Fruit fly (Drosophila melanogaster) whole organism, embryonic: Measurements from ENCODE around the gene CG15425.

Experiments
- CG1024 ChIP-seq: fragments of 200-800 bp; sonication (Bioruptor generic); IDR thresholded peaks from 2 replicates; pipeline ENCODE4 v1.3.6; 2022; ENCODE audit warnings: missing biosample characterization, missing genetic modification characterization
- CG12744 ChIP-seq: fragments of 200-800 bp; sonication (Bioruptor generic); optimal IDR thresholded peaks from 2 replicates; lab custom pipeline; 2016; ENCODE audit warnings: missing biosample characterization, missing genetic modification characterization
- CG13296 ChIP-seq: fragments of 200-800 bp; sonication (Bioruptor generic); optimal IDR thresholded peaks from 3 replicates; lab custom pipeline; 2018; ENCODE audit warnings: missing biosample characterization, mild to moderate bottlenecking, missing genetic modification characterization
- CG14441 ChIP-seq: fragments of 200-800 bp; sonication (Bioruptor generic); IDR thresholded peaks from 2 replicates; pipeline ENCODE4 v1.3.6; 2022; ENCODE audit warnings: missing biosample characterization, missing genetic modification characterization
- CG14860 ChIP-seq: fragments of 200-800 bp; sonication (Bioruptor generic); IDR thresholded peaks from 3 replicates; pipeline ENCODE4 v1.3.6; 2022; ENCODE audit warnings: missing biosample characterization, missing genetic modification characterization; ENCODE audit not compliant: partially characterized antibody
- CG15479 ChIP-seq: fragments of 200-800 bp; sonication (Bioruptor generic); optimal IDR thresholded peaks from 3 replicates; lab custom pipeline; 2019; ENCODE audit warnings: missing biosample characterization, mild to moderate bottlenecking, missing genetic modification characterization, moderate library complexity
- CG17359 ChIP-seq: fragments of 200-800 bp; sonication (Bioruptor generic); optimal IDR thresholded peaks from 3 replicates; lab custom pipeline; 2018; ENCODE audit warnings: missing biosample characterization, mild to moderate bottlenecking, missing genetic modification characterization, moderate library complexity
- CG31441 ChIP-seq: fragments of 200-800 bp; sonication (Bioruptor generic); IDR thresholded peaks from 2 replicates; pipeline ENCODE4 v1.3.6; 2022; ENCODE audit warnings: missing biosample characterization, missing genetic modification characterization
- CG32532 ChIP-seq: fragments of 200-800 bp; sonication (Bioruptor generic); IDR thresholded peaks from 2 replicates; pipeline ENCODE4 v1.3.6; 2022; ENCODE audit warnings: missing biosample characterization, missing genetic modification characterization
- CG33213 ChIP-seq: fragments of 200-800 bp; sonication (Bioruptor generic); optimal IDR thresholded peaks from 3 replicates; lab custom pipeline; 2016; ENCODE audit warnings: missing biosample characterization, missing genetic modification characterization
- CG3995 ChIP-seq: fragments of 200-800 bp; sonication (Bioruptor generic); optimal IDR thresholded peaks from 3 replicates; lab custom pipeline; 2016; ENCODE audit warnings: missing biosample characterization, missing genetic modification characterization
- CG42726 ChIP-seq: fragments of 200-800 bp; sonication (Bioruptor generic); IDR thresholded peaks from 2 replicates; pipeline ENCODE4 v1.3.6; 2022; ENCODE audit warnings: missing biosample characterization, missing genetic modification characterization; ENCODE audit not compliant: partially characterized antibody
- CG4707 ChIP-seq: fragments of 200-800 bp; sonication (Bioruptor generic); optimal IDR thresholded peaks from 2 replicates; lab custom pipeline; 2018; ENCODE audit warnings: missing biosample characterization, mild to moderate bottlenecking, missing genetic modification characterization, moderate library complexity
- CG5953 ChIP-seq: fragments of 200-800 bp; sonication (Bioruptor generic); IDR thresholded peaks from 2 replicates; pipeline ENCODE4 v1.3.6; 2022; ENCODE audit warnings: missing biosample characterization, missing genetic modification characterization
- CG6254 ChIP-seq: fragments of 200-800 bp; sonication (Bioruptor generic); optimal IDR thresholded peaks from 3 replicates; lab custom pipeline; 2017; ENCODE audit warnings: mild to moderate bottlenecking, missing biosample characterization, missing genetic modification reagents, missing genetic modification characterization
- CG8089 ChIP-seq: fragments of 200-800 bp; sonication (Bioruptor generic); optimal IDR thresholded peaks from 3 replicates; lab custom pipeline; 2016; ENCODE audit warnings: missing biosample characterization, missing genetic modification characterization
- CG8924 ChIP-seq: fragments of 200-800 bp; optimal IDR thresholded peaks from 3 replicates; lab custom pipeline; 2019; ENCODE audit warnings: missing biosample characterization, mild to moderate bottlenecking, missing genetic modification characterization, moderate library complexity
- CG9437 ChIP-seq: fragments of 200-800 bp; sonication (Bioruptor generic); optimal IDR thresholded peaks from 2 replicates; lab custom pipeline; 2018; ENCODE audit warnings: missing biosample characterization, mild to moderate bottlenecking, missing genetic modification characterization
- CG9609 ChIP-seq: fragments of 200-800 bp; sonication (Bioruptor generic); optimal IDR thresholded peaks from 3 replicates; lab custom pipeline; 2016; ENCODE audit warnings: missing biosample characterization, missing genetic modification characterization
- Dll ChIP-seq: fragments of 200-800 bp; sonication (Bioruptor generic); IDR thresholded peaks from 4 replicates; pipeline ENCODE4 v1.3.6; 2022; ENCODE audit warnings: missing biosample characterization, missing genetic modification characterization; ENCODE audit not compliant: partially characterized antibody
- Doc2 ChIP-seq: fragments of 200-800 bp; sonication (Bioruptor generic); IDR thresholded peaks from 2 replicates; pipeline ENCODE4 v1.3.6; 2022; ENCODE audit warnings: missing biosample characterization, missing genetic modification characterization
- Elba2 ChIP-seq: fragments of 200-800 bp; sonication (Bioruptor generic); optimal IDR thresholded peaks from 3 replicates; lab custom pipeline; 2016; ENCODE audit warnings: missing biosample characterization, missing genetic modification characterization
- H2.0 ChIP-seq: fragments of 200-800 bp; sonication (Bioruptor generic); IDR thresholded peaks from 2 replicates; pipeline ENCODE4 v1.3.6; 2022; ENCODE audit warnings: missing biosample characterization, missing genetic modification characterization
- HLH3B ChIP-seq: fragments of 200-800 bp; sonication (Bioruptor generic); IDR thresholded peaks from 2 replicates; pipeline ENCODE4 v1.3.6; 2022; ENCODE audit warnings: missing biosample characterization, missing genetic modification characterization
- Lpt ChIP-seq: fragments of >200 bp; optimal IDR thresholded peaks from 2 replicates; lab custom pipeline; 2018; ENCODE audit warnings: missing biosample characterization, missing genetic modification characterization
- Med ChIP-seq: fragments of 200-800 bp; sonication (Bioruptor generic); peaks from one replicate; lab custom pipeline; 2016; ENCODE audit warnings: missing biosample characterization, missing genetic modification characterization, mild to moderate bottlenecking, inconsistent platforms, moderate library complexity
- Nf-YC ChIP-seq: fragments of 200-800 bp; optimal IDR thresholded peaks from 3 replicates; lab custom pipeline; 2019; ENCODE audit warnings: missing biosample characterization, mild to moderate bottlenecking, missing genetic modification characterization, moderate library complexity
- Rx ChIP-seq: fragments of 200-800 bp; sonication (Bioruptor generic); IDR thresholded peaks from 2 replicates; pipeline ENCODE4 v1.3.6; 2022; ENCODE audit warnings: missing biosample characterization, missing genetic modification characterization
- ash1 ChIP-seq: fragments of 200-800 bp; sonication (Bioruptor generic); optimal IDR thresholded peaks from 2 replicates; lab custom pipeline; 2018; ENCODE audit warnings: missing biosample characterization, mild to moderate bottlenecking, missing genetic modification characterization
- bcd ChIP-seq: fragments of 200-800 bp; sonication (Bioruptor generic); optimal IDR thresholded peaks from 2 replicates; lab custom pipeline; 2017; ENCODE audit warnings: missing biosample characterization, mild to moderate bottlenecking, missing genetic modification characterization
- cas ChIP-seq: fragments of 200-800 bp; sonication (Bioruptor generic); IDR thresholded peaks from 2 replicates; pipeline ENCODE4 v1.3.6; 2022; ENCODE audit warnings: missing biosample characterization, missing genetic modification characterization
- cg ChIP-seq: fragments of 200-800 bp; sonication (Bioruptor generic); optimal IDR thresholded peaks from 3 replicates; lab custom pipeline; 2019; ENCODE audit warnings: missing biosample characterization, mild to moderate bottlenecking, missing genetic modification characterization, moderate library complexity
- chif ChIP-seq, 2 experiments: fragments of 200-800 bp; sonication (Bioruptor generic); optimal IDR thresholded peaks; 3 replicates each; lab custom pipeline; 2016; ENCODE audit warnings: missing biosample characterization in 2 of 2, missing genetic modification characterization in 2 of 2
- ci ChIP-seq: fragments of 200-800 bp; sonication (Bioruptor generic); IDR thresholded peaks from 3 replicates; pipeline ENCODE4 v1.3.6; 2022; ENCODE audit warnings: missing biosample characterization, missing genetic modification characterization
- corto ChIP-seq: fragments of 200-800 bp; sonication (Bioruptor generic); optimal IDR thresholded peaks from 2 replicates; lab custom pipeline; 2016; ENCODE audit warnings: missing biosample characterization, mild to moderate bottlenecking, missing genetic modification characterization, moderate library complexity
- dan ChIP-seq: fragments of 200-800 bp; sonication (Bioruptor generic); IDR thresholded peaks from 2 replicates; pipeline ENCODE4 v1.3.6; 2022; ENCODE audit warnings: missing biosample characterization, missing genetic modification characterization
- dmrt99B ChIP-seq: fragments of 200-800 bp; sonication (Bioruptor generic); optimal IDR thresholded peaks from 2 replicates; lab custom pipeline; 2018; ENCODE audit warnings: missing biosample characterization, mild to moderate bottlenecking, missing genetic modification characterization, moderate library complexity
- emc ChIP-seq: fragments of 200-800 bp; sonication (Bioruptor generic); optimal IDR thresholded peaks from 2 replicates; lab custom pipeline; 2016; ENCODE audit warnings: missing biosample characterization, missing genetic modification characterization
- grau ChIP-seq: fragments of 200-800 bp; optimal IDR thresholded peaks from 3 replicates; lab custom pipeline; 2019; ENCODE audit warnings: missing biosample characterization, mild to moderate bottlenecking, missing genetic modification characterization, moderate library complexity
- hbn ChIP-seq: fragments of 200-800 bp; sonication (Bioruptor generic); IDR thresholded peaks from 2 replicates; pipeline ENCODE4 v1.3.6; 2022; ENCODE audit warnings: missing biosample characterization, missing genetic modification characterization; ENCODE audit not compliant: partially characterized antibody
- hkb ChIP-seq, 2 experiments: fragments of 200-800 bp in 1 of 2; fragments of >200 bp in 1 of 2; sonication (Bioruptor generic) in 1 of 2; IDR thresholded peaks in 1 of 2; optimal IDR thresholded peaks in 1 of 2; 2 replicates each; pipeline versions ENCODE4 v1.3.6 to Lab custom; 2017 to 2022; ENCODE audit warnings: missing biosample characterization in 1 of 2, missing genetic modification characterization in 1 of 2
- klu ChIP-seq: fragments of 200-800 bp; sonication (Bioruptor generic); IDR thresholded peaks from 2 replicates; pipeline ENCODE4 v1.3.6; 2022; ENCODE audit warnings: missing biosample characterization, missing genetic modification characterization
- mam ChIP-seq: fragments of 200-800 bp; sonication (Bioruptor generic); optimal IDR thresholded peaks from 3 replicates; lab custom pipeline; 2016; ENCODE audit warnings: missing biosample characterization, missing genetic modification characterization
- mirr ChIP-seq: fragments of 200-800 bp; sonication (Bioruptor generic); optimal IDR thresholded peaks from 3 replicates; lab custom pipeline; 2018; ENCODE audit warnings: missing biosample characterization, mild to moderate bottlenecking, missing genetic modification characterization
- oc ChIP-seq: fragments of 200-800 bp; sonication (Bioruptor generic); optimal IDR thresholded peaks from 2 replicates; lab custom pipeline; 2018; ENCODE audit warnings: missing biosample characterization, mild to moderate bottlenecking, missing genetic modification characterization, moderate library complexity
- pho ChIP-seq: fragments of 200-800 bp; sonication (Bioruptor generic); optimal IDR thresholded peaks from 2 replicates; lab custom pipeline; 2016; ENCODE audit warnings: missing biosample characterization, missing genetic modification characterization
- pnt ChIP-seq: fragments of 200-800 bp; sonication (Bioruptor generic); optimal IDR thresholded peaks from 3 replicates; lab custom pipeline; 2016; ENCODE audit warnings: missing biosample characterization, missing genetic modification characterization
- shn ChIP-seq: fragments of 200-800 bp; sonication (Bioruptor generic); optimal IDR thresholded peaks from 3 replicates; lab custom pipeline; 2016; ENCODE audit warnings: missing biosample characterization, missing genetic modification characterization
- sima ChIP-seq: fragments of 200-800 bp; sonication (Bioruptor generic); optimal IDR thresholded peaks from 2 replicates; lab custom pipeline; 2016; ENCODE audit warnings: missing biosample characterization, missing genetic modification characterization
- ssp ChIP-seq: fragments of 200-800 bp; sonication (Bioruptor generic); IDR thresholded peaks from 2 replicates; pipeline ENCODE4 v1.3.6; 2022; ENCODE audit warnings: missing biosample characterization, missing genetic modification characterization
- tin ChIP-seq: fragments of 200-800 bp; sonication (Bioruptor generic); optimal IDR thresholded peaks from 3 replicates; lab custom pipeline; 2016; ENCODE audit warnings: missing biosample characterization, missing genetic modification characterization
- yki ChIP-seq: fragments of >200 bp; optimal IDR thresholded peaks from 3 replicates; lab custom pipeline; 2018

Gene CG15425

dm6 chr2L:4292560-4292959 is 35.2 kb downstream of the CG15425 start (continued):
- TF ChIP-seq pho (GFP tag; lab: Kevin White, UChicago) = no peak
- TF ChIP-seq tin = peak; percentile 16
- TF ChIP-seq chif (GFP tag; optimal IDR thresholded peaks at IDR 0.05; lab: Kevin White, UChicago) = peak in 1 of 2 experiments; percentile 37
- peak; percentile 62 for TF ChIP-seq HLH3B (GFP tag; lab: Robert Waterston, UW)
- TF ChIP-seq CG33213 (GFP tag; lab: Kevin White, UChicago) = no peak
- no peak for TF ChIP-seq CG14860
- no peak for TF ChIP-seq CG12744 (GFP tag; lab: Kevin White, UChicago)
- TF ChIP-seq Elba2 (GFP tag; lab: Kevin White, UChicago) = no peak
- TF ChIP-seq mirr (GFP tag; lab: Kevin White, UChicago) = no peak
- no peak for TF ChIP-seq CG8089 (GFP tag; lab: Kevin White, UChicago)
- peak; percentile 11 for TF ChIP-seq CG6254 (GFP tag; lab: Kevin White, UChicago)
- peak; percentile 30; the same call in 1 of the 3 replicates for TF ChIP-seq ci (GFP tag; lab: Robert Waterston, UW)
- TF ChIP-seq Dll (GFP tag; lab: Robert Waterston, UW) = no peak
- no peak for TF ChIP-seq mam (GFP tag; lab: Kevin White, UChicago)
- no peak for TF ChIP-seq yki (lab: Kevin White, UChicago)
- TF ChIP-seq CG9437 (GFP tag; lab: Kevin White, UChicago) = no peak
- 0 out of 2 replicates have a peak, but pooled peaks have one; percentile 25 for TF ChIP-seq ssp
- TF ChIP-seq Nf-YC (tag; lab: Kevin White, UChicago) = no peak
- TF ChIP-seq dan (GFP tag; lab: Robert Waterston, UW) = no peak
- TF ChIP-seq CG4707 = no peak
- no peak; the same call in 1 of the 2 replicates for TF ChIP-seq CG32532 (GFP tag; lab: Robert Waterston, UW)
- TF ChIP-seq bcd (GFP tag; lab: Kevin White, UChicago) = peak; percentile 40
- no peak for TF ChIP-seq Lpt
- TF ChIP-seq CG31441 (GFP tag; lab: Robert Waterston, UW) = peak; percentile 51; the same call in 1 of the 2 replicates
- TF ChIP-seq Med (GFP tag; lab: Kevin White, UChicago) = peak; percentile 87
- peak; percentile 48 for TF ChIP-seq pnt (GFP tag; lab: Kevin White, UChicago)
- no peak for TF ChIP-seq CG5953 (GFP tag; lab: Robert Waterston, UW)
- no peak for TF ChIP-seq CG42726 (GFP tag; lab: Robert Waterston, UW)
- no peak for TF ChIP-seq corto (GFP tag; lab: Kevin White, UChicago)
- no peak for TF ChIP-seq ash1 (GFP tag; lab: Kevin White, UChicago)
- TF ChIP-seq oc = no peak
- TF ChIP-seq shn (GFP tag; lab: Kevin White, UChicago) = no peak
- no peak for TF ChIP-seq CG3995
- no peak for TF ChIP-seq CG15479 (GFP tag; lab: Kevin White, UChicago)
- TF ChIP-seq grau (tag; lab: Kevin White, UChicago) = peak; percentile 28
- TF ChIP-seq H2.0 (GFP tag; lab: Robert Waterston, UW) = no peak
- TF ChIP-seq CG14441 (GFP tag; lab: Robert Waterston, UW) = peak; percentile 51; the same call in 1 of the 2 replicates
- TF ChIP-seq cg (GFP tag; lab: Kevin White, UChicago) = no peak
- TF ChIP-seq Rx = no peak
- TF ChIP-seq CG17359 (tag; lab: Kevin White, UChicago) = peak; percentile 49
- TF ChIP-seq CG8924 (tag; lab: Kevin White, UChicago) = peak; percentile 9
- TF ChIP-seq dmrt99B = peak; percentile 43
- no peak for TF ChIP-seq CG9609 (GFP tag; lab: Kevin White, UChicago)
- TF ChIP-seq cas (GFP tag; lab: Robert Waterston, UW) = no peak
- TF ChIP-seq klu (GFP tag; lab: Robert Waterston, UW) = no peak
- TF ChIP-seq hbn (GFP tag; lab: Robert Waterston, UW) = no peak
- no peak for TF ChIP-seq Doc2 (GFP tag; lab: Robert Waterston, UW)
- TF ChIP-seq CG1024 (GFP tag; lab: Robert Waterston, UW) = no peak
- no peak for TF ChIP-seq hkb (optimal IDR thresholded peaks at IDR 0.05; lab: Kevin White, UChicago)
- peak; percentile 48 for TF ChIP-seq hkb (GFP tag; IDR thresholded peaks at IDR 0.05; lab: Robert Waterston, UW)
- no peak for TF ChIP-seq sima (GFP tag; lab: Kevin White, UChicago)
- TF ChIP-seq emc = no peak
- peak; percentile 11 for TF ChIP-seq CG13296 (GFP tag; lab: Kevin White, UChicago)
